Fruit fly (Drosophila melanogaster) whole organism, embryonic: ENCODE data around the gene CG15152.
A peak's percentile ranks its signal among the peaks of the same experiment; 100 is the strongest.

ENCODE experiments used
- Atf-2 ChIP-seq: fragments of 200-800 bp; sonication (Bioruptor generic); optimal IDR thresholded peaks from 2 replicates; lab custom pipeline; 2016; ENCODE audit warnings: missing biosample characterization, missing genetic modification characterization
- Bdp1 ChIP-seq: fragments of 200-800 bp; sonication (Bioruptor generic); optimal IDR thresholded peaks from 3 replicates; lab custom pipeline; 2016; ENCODE audit warnings: missing biosample characterization, missing genetic modification characterization
- Blimp-1 ChIP-seq: fragments of 200-800 bp; sonication (Bioruptor generic); optimal IDR thresholded peaks from 3 replicates; lab custom pipeline; 2018; ENCODE audit warnings: missing biosample characterization, missing genetic modification characterization, mild to moderate bottlenecking, moderate library complexity, missing genetic modification reagents
- CG10209 ChIP-seq: fragments of 200-800 bp; sonication (Bioruptor generic); optimal IDR thresholded peaks from 3 replicates; lab custom pipeline; 2017; ENCODE audit warnings: missing biosample characterization, mild to moderate bottlenecking, missing genetic modification characterization, missing genetic modification reagents
- CG10462 ChIP-seq: fragments of 200-800 bp; sonication (Bioruptor generic); optimal IDR thresholded peaks from 2 replicates; lab custom pipeline; 2016; ENCODE audit warnings: missing biosample characterization, missing genetic modification characterization
- CG10979 ChIP-seq: fragments of 200-800 bp; sonication (Bioruptor generic); optimal IDR thresholded peaks from 2 replicates; lab custom pipeline; 2018; ENCODE audit warnings: missing biosample characterization, mild to moderate bottlenecking, missing genetic modification characterization, moderate library complexity
- CG11398 ChIP-seq: fragments of 200-800 bp; sonication (Bioruptor generic); optimal IDR thresholded peaks from 2 replicates; lab custom pipeline; 2016; ENCODE audit warnings: missing biosample characterization, missing genetic modification characterization
- CG11560 ChIP-seq: fragments of 200-800 bp; sonication (Bioruptor generic); IDR thresholded peaks from 3 replicates; pipeline ENCODE4 v1.3.6; 2022; ENCODE audit warnings: missing biosample characterization, missing genetic modification characterization
- CG13296 ChIP-seq: fragments of 200-800 bp; sonication (Bioruptor generic); optimal IDR thresholded peaks from 3 replicates; lab custom pipeline; 2018; ENCODE audit warnings: missing biosample characterization, mild to moderate bottlenecking, missing genetic modification characterization
- CG13894 ChIP-seq: fragments of 200-800 bp; sonication (Bioruptor generic); optimal IDR thresholded peaks from 3 replicates; lab custom pipeline; 2018; ENCODE audit warnings: missing biosample characterization, mild to moderate bottlenecking, missing genetic modification characterization, moderate library complexity
- CG14014 ChIP-seq: fragments of 200-800 bp; sonication (Bioruptor generic); IDR thresholded peaks from 2 replicates; pipeline ENCODE4 v1.3.6; 2022; ENCODE audit warnings: missing biosample characterization, missing genetic modification characterization
- CG2889 ChIP-seq: fragments of 200-800 bp; sonication (Bioruptor generic); IDR thresholded peaks from 3 replicates; pipeline ENCODE4 v1.3.6; 2022; ENCODE audit warnings: missing biosample characterization, missing genetic modification characterization
- CG33213 ChIP-seq: fragments of 200-800 bp; sonication (Bioruptor generic); optimal IDR thresholded peaks from 3 replicates; lab custom pipeline; 2016; ENCODE audit warnings: missing biosample characterization, missing genetic modification characterization
- CG4360 ChIP-seq: fragments of 200-800 bp; sonication (Bioruptor generic); IDR thresholded peaks from 2 replicates; pipeline ENCODE4 v1.3.6; 2022; ENCODE audit warnings: missing biosample characterization, missing genetic modification characterization
- CG43689 ChIP-seq: fragments of 200-800 bp; sonication (Bioruptor generic); IDR thresholded peaks from 2 replicates; pipeline ENCODE4 v1.3.6; 2022; ENCODE audit warnings: missing biosample characterization, missing genetic modification characterization
- CG4617 ChIP-seq: fragments of 200-800 bp; sonication (Bioruptor generic); optimal IDR thresholded peaks from 3 replicates; lab custom pipeline; 2016; ENCODE audit warnings: missing biosample characterization, missing genetic modification characterization, borderline replicate concordance
- CG4730 ChIP-seq: fragments of 200-800 bp; sonication (Bioruptor generic); IDR thresholded peaks from 2 replicates; pipeline ENCODE4 v1.3.6; 2022; ENCODE audit warnings: missing biosample characterization, missing genetic modification characterization
- CG8388 ChIP-seq: fragments of 200-800 bp; sonication (Bioruptor generic); optimal IDR thresholded peaks from 2 replicates; lab custom pipeline; 2019; ENCODE audit warnings: missing biosample characterization, mild to moderate bottlenecking, missing genetic modification characterization, moderate library complexity
- CG8944 ChIP-seq: fragments of 200-800 bp; sonication (Bioruptor generic); optimal IDR thresholded peaks from 3 replicates; lab custom pipeline; 2016; ENCODE audit warnings: missing biosample characterization, missing genetic modification characterization
- CG9727 ChIP-seq: fragments of 200-800 bp; sonication (Bioruptor generic); optimal IDR thresholded peaks from 3 replicates; lab custom pipeline; 2017; ENCODE audit warnings: missing biosample characterization, mild to moderate bottlenecking, missing genetic modification characterization
- Chrac-16 ChIP-seq: fragments of 200-800 bp; sonication (Bioruptor generic); optimal IDR thresholded peaks from 3 replicates; lab custom pipeline; 2016; ENCODE audit warnings: missing biosample characterization, missing genetic modification characterization
- CkIIα-i1 ChIP-seq: fragments of 200-800 bp; sonication (Bioruptor generic); IDR thresholded peaks from 2 replicates; pipeline ENCODE4 v1.3.6; 2022; ENCODE audit warnings: missing biosample characterization, missing genetic modification characterization
- E2f1 ChIP-seq: fragments of 200-800 bp; sonication (Bioruptor generic); IDR thresholded peaks from 2 replicates; pipeline ENCODE4 v1.3.6; 2022; ENCODE audit warnings: missing biosample characterization, missing genetic modification characterization
- HLH4C ChIP-seq: fragments of 200-800 bp; sonication (Bioruptor generic); IDR thresholded peaks from 3 replicates; pipeline ENCODE4 v1.3.6; 2022; ENCODE audit warnings: missing biosample characterization, missing genetic modification characterization; ENCODE audit not compliant: partially characterized antibody
- Hr3 ChIP-seq: fragments of 200-800 bp; sonication (Bioruptor generic); optimal IDR thresholded peaks from 3 replicates; lab custom pipeline; 2016; ENCODE audit warnings: missing biosample characterization, missing genetic modification characterization
- Med ChIP-seq: fragments of 200-800 bp; sonication (Bioruptor generic); peaks from one replicate; lab custom pipeline; 2016; ENCODE audit warnings: missing biosample characterization, missing genetic modification characterization, mild to moderate bottlenecking, inconsistent platforms, moderate library complexity
- Mes4 ChIP-seq: fragments of 200-800 bp; sonication (Bioruptor generic); optimal IDR thresholded peaks from 2 replicates; lab custom pipeline; 2016; ENCODE audit warnings: missing biosample characterization, missing genetic modification characterization
- Neu2 ChIP-seq: fragments of 200-800 bp; sonication (Bioruptor generic); optimal IDR thresholded peaks from 3 replicates; lab custom pipeline; 2016; ENCODE audit warnings: missing biosample characterization, missing genetic modification characterization, borderline replicate concordance
- Pdp1 ChIP-seq, 2 experiments: fragments of 200-800 bp; sonication (Bioruptor generic); optimal IDR thresholded peaks; 3 replicates each; lab custom pipeline; 2016; ENCODE audit warnings: missing biosample characterization in 2 of 2, missing genetic modification characterization in 2 of 2, mild to moderate bottlenecking in 1 of 2, moderate library complexity in 1 of 2
- Rx ChIP-seq: fragments of 200-800 bp; sonication (Bioruptor generic); IDR thresholded peaks from 2 replicates; pipeline ENCODE4 v1.3.6; 2022; ENCODE audit warnings: missing biosample characterization, missing genetic modification characterization
- Xrp1 ChIP-seq: fragments of 200-800 bp; sonication (Bioruptor generic); IDR thresholded peaks from 2 replicates; pipeline ENCODE4 v1.3.6; 2022; ENCODE audit warnings: missing biosample characterization, missing genetic modification characterization
- ac ChIP-seq: fragments of 200-800 bp; sonication (Bioruptor generic); optimal IDR thresholded peaks from 3 replicates; lab custom pipeline; 2017; ENCODE audit warnings: missing biosample characterization, mild to moderate bottlenecking, missing genetic modification characterization
- ase ChIP-seq: fragments of 200-800 bp; sonication (Bioruptor generic); IDR thresholded peaks from 3 replicates; pipeline ENCODE4 v1.3.6; 2022; ENCODE audit warnings: missing biosample characterization, missing genetic modification characterization
- ash1 ChIP-seq: fragments of 200-800 bp; sonication (Bioruptor generic); optimal IDR thresholded peaks from 2 replicates; lab custom pipeline; 2018; ENCODE audit warnings: missing biosample characterization, mild to moderate bottlenecking, missing genetic modification characterization
- az2 ChIP-seq: fragments of 200-800 bp; sonication (Bioruptor generic); optimal IDR thresholded peaks from 3 replicates; lab custom pipeline; 2016; ENCODE audit warnings: missing biosample characterization, missing genetic modification characterization
- bcd ChIP-seq: fragments of 200-800 bp; sonication (Bioruptor generic); optimal IDR thresholded peaks from 2 replicates; lab custom pipeline; 2017; ENCODE audit warnings: missing biosample characterization, mild to moderate bottlenecking, missing genetic modification characterization
- btn ChIP-seq: fragments of 200-800 bp; sonication (Bioruptor generic); optimal IDR thresholded peaks from 2 replicates; lab custom pipeline; 2016; ENCODE audit warnings: missing biosample characterization, missing genetic modification characterization
- dmrt99B ChIP-seq: fragments of 200-800 bp; sonication (Bioruptor generic); optimal IDR thresholded peaks from 2 replicates; lab custom pipeline; 2018; ENCODE audit warnings: missing biosample characterization, mild to moderate bottlenecking, missing genetic modification characterization, moderate library complexity
- exex ChIP-seq: fragments of 200-800 bp; sonication (Bioruptor generic); optimal IDR thresholded peaks from 4 replicates; lab custom pipeline; 2018; ENCODE audit warnings: missing biosample characterization, mild to moderate bottlenecking, missing genetic modification characterization, moderate library complexity
- gce ChIP-seq: fragments of 200-800 bp; sonication (Bioruptor generic); IDR thresholded peaks from 3 replicates; pipeline ENCODE4 v1.3.6; 2022; ENCODE audit warnings: missing biosample characterization, missing genetic modification characterization
- nerfin-2 ChIP-seq: fragments of 200-800 bp; sonication (Bioruptor generic); IDR thresholded peaks from 2 replicates; pipeline ENCODE4 v1.3.6; 2022; ENCODE audit warnings: missing biosample characterization, missing genetic modification characterization; ENCODE audit not compliant: partially characterized antibody
- odd ChIP-seq: fragments of 200-800 bp; sonication (Bioruptor generic); optimal IDR thresholded peaks from 2 replicates; lab custom pipeline; 2017; ENCODE audit warnings: missing biosample characterization, mild to moderate bottlenecking, missing genetic modification characterization
- peb ChIP-seq: fragments of 200-800 bp; sonication (Bioruptor generic); IDR thresholded peaks from 2 replicates; pipeline ENCODE4 v1.3.6; 2022; ENCODE audit warnings: missing biosample characterization, missing genetic modification characterization
- so ChIP-seq: fragments of 200-800 bp; sonication (Bioruptor generic); IDR thresholded peaks from 3 replicates; pipeline ENCODE4 v1.3.6; 2022; ENCODE audit warnings: missing biosample characterization, missing genetic modification characterization
- ssp ChIP-seq: fragments of 200-800 bp; sonication (Bioruptor generic); IDR thresholded peaks from 2 replicates; pipeline ENCODE4 v1.3.6; 2022; ENCODE audit warnings: missing biosample characterization, missing genetic modification characterization
- tgo ChIP-seq: fragments of 200-800 bp; sonication (Bioruptor generic); IDR thresholded peaks from 3 replicates; pipeline ENCODE4 v1.3.6; 2022; ENCODE audit warnings: missing biosample characterization, missing genetic modification characterization
- tup ChIP-seq: fragments of 200-800 bp; sonication (Bioruptor generic); optimal IDR thresholded peaks from 2 replicates; lab custom pipeline; 2016; ENCODE audit warnings: missing biosample characterization, mild to moderate bottlenecking, missing genetic modification characterization, moderate library complexity
- z ChIP-seq: fragments of 200-800 bp; sonication (Bioruptor generic); IDR thresholded peaks from 3 replicates; pipeline ENCODE4 v1.3.6; 2022; ENCODE audit warnings: missing biosample characterization, missing genetic modification characterization

CG15152 gene

dm6 chr2L:18141471-18142345 lies 27.4 kb downstream of the CG15152 start (continued):
- no peak for TF ChIP-seq CG8944 (GFP tag; lab: Kevin White, UChicago)
- no peak for TF ChIP-seq CG33213
- TF ChIP-seq Bdp1 (GFP tag; lab: Kevin White, UChicago): peak; percentile 36
- TF ChIP-seq tgo: peak; percentile 24; the same call in 1 of the 3 replicates
- peak; percentile 14 for TF ChIP-seq ac (GFP tag; lab: Kevin White, UChicago)
- TF ChIP-seq CG4617 (GFP tag; lab: Kevin White, UChicago): peak; percentile 4
- peak; percentile 28; the same call in 1 of the 3 replicates for TF ChIP-seq CG11560 (tag; lab: Robert Waterston, UW)
- no peak for TF ChIP-seq btn (GFP tag; lab: Kevin White, UChicago)
- peak; percentile 84 for TF ChIP-seq Med (GFP tag; lab: Kevin White, UChicago)
- peak; percentile 34 for TF ChIP-seq CG11398 (GFP tag; lab: Kevin White, UChicago)
- TF ChIP-seq Chrac-16 (GFP tag; lab: Kevin White, UChicago): peak; percentile 66
- peak; percentile 68 for TF ChIP-seq CG9727 (GFP tag; lab: Kevin White, UChicago)
- peak; percentile 81 for TF ChIP-seq dmrt99B
- peak; percentile 23 for TF ChIP-seq Mes4
- no peak for TF ChIP-seq ash1
- TF ChIP-seq tup (GFP tag; lab: Kevin White, UChicago): no peak
- TF ChIP-seq E2f1 (GFP tag; lab: Robert Waterston, UW): peak; percentile 47
- no peak for TF ChIP-seq CkIIα-i1 (GFP tag; lab: Robert Waterston, UW)
- TF ChIP-seq CG10979 (tag; lab: Kevin White, UChicago): peak; percentile 66
- TF ChIP-seq CG4360 (GFP tag; lab: Robert Waterston, UW): 0 out of 2 replicates have a peak, but pooled peaks have one; percentile 7
- TF ChIP-seq HLH4C (GFP tag; lab: Robert Waterston, UW): no peak
- TF ChIP-seq ase (GFP tag; lab: Robert Waterston, UW): 0 out of 3 replicates have a peak, but pooled peaks have one; percentile 39
- TF ChIP-seq CG10462 (GFP tag; lab: Kevin White, UChicago): peak; percentile 49
- TF ChIP-seq Rx (GFP tag; lab: Robert Waterston, UW): peak; percentile 43
- TF ChIP-seq CG4730 (GFP tag; lab: Robert Waterston, UW): no peak
- peak; percentile 62 for TF ChIP-seq CG10209 (GFP tag; lab: Kevin White, UChicago)
- peak; percentile 4 for TF ChIP-seq exex
- TF ChIP-seq gce (GFP tag; lab: Robert Waterston, UW): peak; percentile 69; the same call in 2 of the 3 replicates
- TF ChIP-seq CG2889 (GFP tag; lab: Robert Waterston, UW): 0 out of 3 replicates have a peak, but pooled peaks have one; percentile 30
- peak; percentile 68 for TF ChIP-seq Blimp-1 (GFP tag; lab: Kevin White, UChicago)
- TF ChIP-seq Xrp1 (GFP tag; lab: Robert Waterston, UW): peak; percentile 57; the same call in 1 of the 2 replicates
- peak; percentile 65 for TF ChIP-seq bcd (GFP tag; lab: Kevin White, UChicago)
- TF ChIP-seq so (GFP tag; lab: Robert Waterston, UW): peak; percentile 64
- peak; percentile 18; the same call in 1 of the 2 replicates for TF ChIP-seq CG14014 (GFP tag; lab: Robert Waterston, UW)
- TF ChIP-seq Pdp1 (GFP tag; optimal IDR thresholded peaks at IDR 0.05; lab: Kevin White, UChicago): peak; percentile 23 to 49
- peak; percentile 43 for TF ChIP-seq CG13296 (GFP tag; lab: Kevin White, UChicago)
- 0 out of 3 replicates have a peak, but pooled peaks have one; percentile 43 for TF ChIP-seq z
- TF ChIP-seq peb: no peak
- 0 out of 2 replicates have a peak, but pooled peaks have one; percentile 28 for TF ChIP-seq nerfin-2
- TF ChIP-seq az2 (GFP tag; lab: Kevin White, UChicago): peak; percentile 67
- peak; percentile 9 for TF ChIP-seq Atf-2 (GFP tag; lab: Kevin White, UChicago)
- TF ChIP-seq Neu2 (GFP tag; lab: Kevin White, UChicago): no peak
- peak; percentile 61 for TF ChIP-seq Hr3 (GFP tag; lab: Kevin White, UChicago)
- 0 out of 2 replicates have a peak, but pooled peaks have one; percentile 4 for TF ChIP-seq ssp (GFP tag; lab: Robert Waterston, UW)
- peak; percentile 64 for TF ChIP-seq CG8388 (GFP tag; lab: Kevin White, UChicago)
- TF ChIP-seq odd: peak; percentile 49
- TF ChIP-seq CG43689 (GFP tag; lab: Robert Waterston, UW): no peak
- TF ChIP-seq CG13894 (tag; lab: Kevin White, UChicago): peak; percentile 37
